Fruit fly (Drosophila melanogaster): ENCODE data around the gene CSN8.
A peak's percentile ranks its signal among the peaks of the same experiment; 100 is the strongest.

The CSN8 gene

dm6 chr2L:8384108-8384601 lies 19.5 kb downstream of the CSN8 start, which contains the start of the genes Dad1 and CG13384 (continued):
- TF ChIP-seq CG9215 (GFP tag; IDR thresholded peaks at IDR 0.05) (peak; percentile 94), Tbp (GFP tag; optimal IDR thresholded peaks at IDR 0.05) (no peak), CG5953 (GFP tag; IDR thresholded peaks at IDR 0.05) (peak; percentile 58; the same call in 1 of the 2 replicates), CG1647 (GFP tag; optimal IDR thresholded peaks at IDR 0.05) (peak; percentile 32), CG17186 (GFP tag; optimal IDR thresholded peaks at IDR 0.05) (peak; percentile 59), CG17912 (GFP tag; optimal IDR thresholded peaks at IDR 0.05) (peak; percentile 31), CG30020 (tag; optimal IDR thresholded peaks at IDR 0.05) (peak; percentile 88), CG4617 (GFP tag; optimal IDR thresholded peaks at IDR 0.05; ENCODE audit: borderline replicate concordance) (peak; percentile 50), BEAF-32 (GFP tag; optimal IDR thresholded peaks at IDR 0.05) (peak; percentile 68), nerfin-1 (tag; optimal IDR thresholded peaks at IDR 0.05) (peak; percentile 90), exex (tag; optimal IDR thresholded peaks at IDR 0.05) (peak; percentile 90), CG13424 (tag; optimal IDR thresholded peaks at IDR 0.05) (peak; percentile 96), hth (optimal IDR thresholded peaks at IDR 0.05) (no peak), slbo (GFP tag; IDR thresholded peaks at IDR 0.05) (peak; percentile 96), unpg (GFP tag; optimal IDR thresholded peaks at IDR 0.05) (peak; percentile 93), Hey (tag; optimal IDR thresholded peaks at IDR 0.05) (no peak), CG7271 (tag; optimal IDR thresholded peaks at IDR 0.05) (peak; percentile 82), sim (GFP tag; IDR thresholded peaks at IDR 0.05) (peak; percentile 53; the same call in 1 of the 2 replicates), Fer2 (tag; optimal IDR thresholded peaks at IDR 0.05) (peak; percentile 94), CG2120 (GFP tag; optimal IDR thresholded peaks at IDR 0.05) (peak; percentile 95), slp2 (GFP tag; optimal IDR thresholded peaks at IDR 0.05) (no peak), twi (tag; optimal IDR thresholded peaks at IDR 0.05) (peak; percentile 90), NFAT (GFP tag; IDR thresholded peaks at IDR 0.05) (peak; percentile 81), Doc3 (GFP tag; IDR thresholded peaks at IDR 0.05; ENCODE audit: partially characterized antibody) (peak; percentile 32; the same call in 1 of the 3 replicates), CG2129 (GFP tag; IDR thresholded peaks at IDR 0.05; ENCODE audit: partially characterized antibody) (peak; percentile 13; the same call in 1 of the 2 replicates), fru (optimal IDR thresholded peaks at IDR 0.05) (no peak), CG16863 (GFP tag; optimal IDR thresholded peaks at IDR 0.05) (peak; percentile 28), chinmo (GFP tag; IDR thresholded peaks at IDR 0.05; ENCODE audit: partially characterized antibody) (no peak), knrl (GFP tag; IDR thresholded peaks at IDR 0.05; ENCODE audit: partially characterized antibody) (peak; percentile 62), Gug (GFP tag; IDR thresholded peaks at IDR 0.05) (peak; percentile 78), CG7987 (GFP tag; optimal IDR thresholded peaks at IDR 0.05) (peak; percentile 40), ATbp (GFP tag; optimal IDR thresholded peaks at IDR 0.05) (peak; percentile 84), CG34224 (GFP tag; IDR thresholded peaks at IDR 0.05; ENCODE audit: partially characterized antibody) (peak; percentile 35; the same call in 2 of the 3 replicates), MBD-R2 (GFP tag; IDR thresholded peaks at IDR 0.05) (peak; percentile 65; the same call in 1 of the 2 replicates), sob (GFP tag; IDR thresholded peaks at IDR 0.05) (peak; percentile 93), lmd (GFP tag; IDR thresholded peaks at IDR 0.05) (peak; percentile 93), ab (GFP tag; optimal IDR thresholded peaks at IDR 0.05) (peak; percentile 20), so (GFP tag; IDR thresholded peaks at IDR 0.05) (peak; percentile 78; the same call in 2 of the 3 replicates), CG8924 (tag; optimal IDR thresholded peaks at IDR 0.05) (peak; percentile 97), CG11456 (GFP tag; IDR thresholded peaks at IDR 0.05) (no peak; the same call in none of the 3 replicates), tgo (GFP tag; IDR thresholded peaks at IDR 0.05) (peak; percentile 94), CG3995 (GFP tag; optimal IDR thresholded peaks at IDR 0.05) (peak; percentile 43), Ets97D (GFP tag; optimal IDR thresholded peaks at IDR 0.05) (peak; percentile 55), CG15479 (GFP tag; optimal IDR thresholded peaks at IDR 0.05) (peak; percentile 44), Bteb2 (GFP tag; optimal IDR thresholded peaks at IDR 0.05) (peak; percentile 83), bab2 (GFP tag; optimal IDR thresholded peaks at IDR 0.05) (peak; percentile 63), Xbp1 (GFP tag; optimal IDR thresholded peaks at IDR 0.05) (peak; percentile 95), run (tag; optimal IDR thresholded peaks at IDR 0.05) (peak; percentile 83), Dad (GFP tag; optimal IDR thresholded peaks at IDR 0.05) (peak; percentile 44), fd3F (GFP tag; optimal IDR thresholded peaks at IDR 0.05) (peak; percentile 92)

Data from whole organism, embryonic.